Fruit fly (Drosophila melanogaster) whole organism, prepupa: ENCODE measurements around the gene Cog1.
A peak's percentile ranks its signal among the peaks of the same experiment; 100 is the strongest.

Experiments
- CG10669 ChIP-seq: fragments of 200-800 bp; sonication (Bioruptor generic); optimal IDR thresholded peaks from 3 replicates; lab custom pipeline; 2018; ENCODE audit warnings: missing biosample characterization, mild to moderate bottlenecking, missing genetic modification characterization, moderate library complexity
- CG11294 ChIP-seq: fragments of 200-800 bp; sonication (Bioruptor generic); IDR thresholded peaks from 2 replicates; pipeline ENCODE4 v1.3.6; 2022; ENCODE audit warnings: missing biosample characterization, missing genetic modification characterization
- CG11762 ChIP-seq: fragments of 200-800 bp; sonication (Bioruptor generic); optimal IDR thresholded peaks from 3 replicates; lab custom pipeline; 2016; ENCODE audit warnings: missing biosample characterization, missing genetic modification characterization; ENCODE audit not compliant: insufficient read depth
- CG11902 ChIP-seq: fragments of 200-800 bp; sonication (Bioruptor generic); optimal IDR thresholded peaks from 3 replicates; lab custom pipeline; 2016; ENCODE audit warnings: missing biosample characterization, missing genetic modification characterization
- CG1621 ChIP-seq: fragments of 200-800 bp; sonication (Bioruptor generic); optimal IDR thresholded peaks from 3 replicates; lab custom pipeline; 2018; ENCODE audit warnings: missing biosample characterization, mild to moderate bottlenecking, missing genetic modification characterization
- CG3032 ChIP-seq: fragments of 200-800 bp; optimal IDR thresholded peaks from 2 replicates; lab custom pipeline; 2019; ENCODE audit warnings: missing biosample characterization, mild to moderate bottlenecking, missing genetic modification characterization, moderate library complexity
- CG34406 ChIP-seq: fragments of 200-800 bp; sonication (Bioruptor generic); optimal IDR thresholded peaks from 3 replicates; lab custom pipeline; 2016; ENCODE audit warnings: missing biosample characterization, missing genetic modification characterization
- CG4318 ChIP-seq: fragments of 200-800 bp; sonication (Bioruptor generic); optimal IDR thresholded peaks from 3 replicates; lab custom pipeline; 2017; ENCODE audit warnings: missing biosample characterization, mild to moderate bottlenecking, missing genetic modification characterization
- CG6163 ChIP-seq: fragments of 200-800 bp; sonication (Bioruptor generic); IDR thresholded peaks from 3 replicates; pipeline ENCODE4 v1.3.6; 2022; ENCODE audit warnings: missing biosample characterization, missing genetic modification characterization
- CG6276 ChIP-seq: fragments of 200-800 bp; sonication (Bioruptor generic); optimal IDR thresholded peaks from 2 replicates; lab custom pipeline; 2017; ENCODE audit warnings: missing biosample characterization, mild to moderate bottlenecking, missing genetic modification characterization
- CG6792 ChIP-seq: fragments of 200-800 bp; sonication (Bioruptor generic); optimal IDR thresholded peaks from 3 replicates; lab custom pipeline; 2016; ENCODE audit warnings: missing biosample characterization, missing genetic modification characterization
- CG6854 ChIP-seq: fragments of 200-800 bp; sonication (Bioruptor generic); optimal IDR thresholded peaks from 2 replicates; lab custom pipeline; 2017; ENCODE audit warnings: missing biosample characterization, mild to moderate bottlenecking, missing genetic modification characterization
- CG8119 ChIP-seq: fragments of 200-800 bp; sonication (Bioruptor generic); IDR thresholded peaks from 3 replicates; pipeline ENCODE4 v1.3.6; 2022; ENCODE audit warnings: missing biosample characterization, missing genetic modification characterization
- CG8319 ChIP-seq: fragments of 200-800 bp; sonication (Bioruptor generic); optimal IDR thresholded peaks from 3 replicates; lab custom pipeline; 2016; ENCODE audit warnings: missing biosample characterization, missing genetic modification characterization
- Eip75B ChIP-seq: fragments of 200-800 bp; sonication (Bioruptor generic); optimal IDR thresholded peaks from 3 replicates; lab custom pipeline; 2016; ENCODE audit warnings: missing biosample characterization, missing genetic modification characterization
- Eip78C ChIP-seq: fragments of 200-800 bp; sonication (Bioruptor generic); peaks from one replicate; lab custom pipeline; 2016; ENCODE audit warnings: missing biosample characterization, missing genetic modification characterization
- Eip93F ChIP-seq: fragments of 200-800 bp; sonication (Bioruptor generic); optimal IDR thresholded peaks from 2 replicates; lab custom pipeline; 2016; ENCODE audit warnings: missing biosample characterization, mild to moderate bottlenecking, missing genetic modification characterization
- Ets96B ChIP-seq: fragments of 200-800 bp; optimal IDR thresholded peaks from 2 replicates; lab custom pipeline; 2019; ENCODE audit warnings: missing biosample characterization, mild to moderate bottlenecking, missing genetic modification characterization, moderate library complexity
- Gug ChIP-seq: fragments of 200-800 bp; sonication (Bioruptor generic); IDR thresholded peaks from 2 replicates; pipeline ENCODE4 v1.3.6; 2022; ENCODE audit warnings: missing biosample characterization, missing genetic modification characterization
- Hr39 ChIP-seq: fragments of 200-800 bp; sonication (Bioruptor generic); optimal IDR thresholded peaks from 2 replicates; lab custom pipeline; 2016; ENCODE audit warnings: missing biosample characterization, missing genetic modification characterization
- Smox ChIP-seq: fragments of 200-800 bp; sonication (Bioruptor generic); optimal IDR thresholded peaks from 3 replicates; lab custom pipeline; 2016; ENCODE audit warnings: missing biosample characterization, missing genetic modification characterization
- Sox102F ChIP-seq: fragments of 200-800 bp; sonication (Bioruptor generic); optimal IDR thresholded peaks from 2 replicates; lab custom pipeline; 2016; ENCODE audit warnings: missing biosample characterization, mild to moderate bottlenecking, missing genetic modification characterization
- Sox14 ChIP-seq: fragments of 200-800 bp; sonication (Bioruptor generic); optimal IDR thresholded peaks from 3 replicates; lab custom pipeline; 2016; ENCODE audit warnings: missing biosample characterization, missing genetic modification characterization
- Sox15 ChIP-seq: fragments of 200-800 bp; sonication (Bioruptor generic); optimal IDR thresholded peaks from 3 replicates; lab custom pipeline; 2016; ENCODE audit warnings: missing biosample characterization, missing genetic modification characterization
- acj6 ChIP-seq: fragments of 200-800 bp; sonication (Bioruptor generic); optimal IDR thresholded peaks from 3 replicates; lab custom pipeline; 2016; ENCODE audit warnings: missing biosample characterization, missing genetic modification characterization
- cyc ChIP-seq: fragments of 200-800 bp; sonication (Bioruptor generic); optimal IDR thresholded peaks from 3 replicates; lab custom pipeline; 2016; ENCODE audit warnings: missing biosample characterization, missing genetic modification characterization
- fd59A ChIP-seq: fragments of 200-800 bp; sonication (Bioruptor generic); optimal IDR thresholded peaks from 2 replicates; lab custom pipeline; 2017; ENCODE audit warnings: missing biosample characterization, mild to moderate bottlenecking, missing genetic modification characterization, missing genetic modification reagents
- fd85E ChIP-seq: fragments of 200-800 bp; sonication (Bioruptor generic); optimal IDR thresholded peaks from 3 replicates; lab custom pipeline; 2016; ENCODE audit warnings: missing biosample characterization, missing genetic modification characterization
- fkh ChIP-seq: fragments of 200-800 bp; sonication (Bioruptor generic); optimal IDR thresholded peaks from 3 replicates; lab custom pipeline; 2017; ENCODE audit warnings: missing biosample characterization, mild to moderate bottlenecking, missing genetic modification characterization, moderate library complexity
- net ChIP-seq: fragments of 200-800 bp; sonication (Bioruptor generic); optimal IDR thresholded peaks from 3 replicates; lab custom pipeline; 2016; ENCODE audit warnings: missing biosample characterization, missing genetic modification characterization
- topi ChIP-seq: fragments of 200-800 bp; sonication (Bioruptor generic); optimal IDR thresholded peaks from 3 replicates; lab custom pipeline; 2016; ENCODE audit warnings: missing biosample characterization, missing genetic modification characterization

Gene Cog1

DNA sequence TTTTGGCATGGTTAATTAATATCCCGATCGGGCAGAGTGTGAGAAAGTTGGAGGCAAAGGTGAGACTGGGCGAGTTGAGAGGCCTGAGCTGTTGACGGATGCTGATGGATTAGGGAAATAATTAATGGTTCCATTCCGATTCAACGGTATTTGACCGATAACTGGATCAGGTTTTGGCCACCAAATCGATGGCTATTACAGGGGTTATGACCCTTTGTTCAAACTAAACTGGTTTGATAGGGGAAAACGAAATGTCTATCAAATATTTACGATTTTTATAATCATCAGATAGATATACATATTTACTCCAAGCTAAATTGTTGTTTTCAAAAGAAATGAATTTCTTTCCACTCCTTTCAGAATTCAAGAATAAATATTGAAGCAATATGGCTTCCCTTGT lies 39.0 kb upstream of the Cog1 start, which contains the start of the genes CG44037 and svp:
TSS of gene CG44037 (plus strand) at position 301 of the 400 bp plus-strand sequence.
TSS of gene svp (plus strand) at position 301 of the 400 bp plus-strand sequence.
- no peak for TF ChIP-seq fd85E (GFP tag; lab: Kevin White, UChicago)
- TF ChIP-seq Hr39, result no peak
- no peak for TF ChIP-seq CG1621
- no peak for TF ChIP-seq Eip75B
- TF ChIP-seq CG3032, result no peak
- no peak for TF ChIP-seq fd59A
- no peak for TF ChIP-seq CG8119 (GFP tag; lab: Robert Waterston, UW)
- TF ChIP-seq cyc (GFP tag; lab: Kevin White, UChicago), result no peak
- no peak for TF ChIP-seq CG34406 (GFP tag; lab: Kevin White, UChicago)
- TF ChIP-seq CG11762 (GFP tag; lab: Kevin White, UChicago), result no peak
- no peak for TF ChIP-seq topi (GFP tag; lab: Kevin White, UChicago)
- no peak for TF ChIP-seq Sox102F (GFP tag; lab: Kevin White, UChicago)
- no peak for TF ChIP-seq CG11902 (GFP tag; lab: Kevin White, UChicago)
- TF ChIP-seq CG4318 (GFP tag; lab: Kevin White, UChicago), result no peak
- no peak for TF ChIP-seq CG6792

- TF ChIP-seq CG6276 (GFP tag; lab: Kevin White, UChicago) (no peak), CG11294 (GFP tag; lab: Robert Waterston, UW) (no peak), fkh (GFP tag; lab: Kevin White, UChicago) (no peak), CG3032 (no peak)
- TF ChIP-seq, all 60 proteins: peak for 0
Observed at dm6 chr3R:12253887-12254286, 34.4 kb upstream of the Cog1 start, which contains the start of gene CG3942. CG3942 (plus strand) TSS chr3R:12254187.

DNA sequence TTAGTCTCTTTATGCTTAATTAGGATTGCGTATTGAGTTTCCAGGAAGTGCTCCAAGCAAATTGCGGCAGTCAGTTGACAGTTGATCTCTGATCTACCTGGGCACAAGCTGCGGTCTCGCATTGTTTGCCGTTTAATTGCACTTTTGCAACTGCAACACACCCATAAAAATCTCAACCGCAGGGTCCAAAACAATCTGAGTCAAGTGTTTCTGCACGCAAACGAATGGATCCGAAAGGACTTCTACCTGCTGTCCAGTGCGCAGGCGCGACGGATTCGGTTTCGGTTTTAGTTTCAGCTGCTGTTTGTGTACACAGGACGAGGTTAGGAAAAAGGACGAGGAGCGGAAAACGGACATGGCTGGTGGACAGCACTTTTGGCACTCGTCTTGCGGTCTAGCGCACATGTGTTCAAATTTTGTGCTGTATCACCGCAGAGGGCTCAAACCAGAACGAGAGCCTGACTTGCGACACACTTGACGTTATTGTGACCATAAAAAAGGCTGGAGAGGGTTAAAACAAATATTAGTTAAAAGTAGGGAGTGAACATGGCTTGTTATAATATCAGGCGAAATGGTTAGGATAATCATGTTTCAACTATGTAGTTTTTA lies 33.1 kb upstream of the Cog1 start:
- TF ChIP-seq CG8319 (GFP tag; lab: Kevin White, UChicago) (no peak), Eip93F (no peak), Gug (GFP tag; lab: Robert Waterston, UW) (no peak), fd59A (no peak), CG3032 (no peak), Ets96B (tag; lab: Kevin White, UChicago) (no peak)
- TF ChIP-seq, all 60 proteins: peak for 0

- TF ChIP-seq Gug (GFP tag; lab: Robert Waterston, UW) (no peak), Sox102F (GFP tag; lab: Kevin White, UChicago) (no peak), CG11762 (GFP tag; lab: Kevin White, UChicago) (no peak), CG11294 (GFP tag; lab: Robert Waterston, UW) (no peak), CG6854 (GFP tag; lab: Kevin White, UChicago) (no peak), CG6792 (no peak), Smox (GFP tag; lab: Kevin White, UChicago) (no peak), CG6163 (GFP tag; lab: Robert Waterston, UW) (no peak), Sox14 (GFP tag; lab: Kevin White, UChicago) (no peak), fd85E (GFP tag; lab: Kevin White, UChicago) (no peak), net (GFP tag; lab: Kevin White, UChicago) (no peak), CG10669 (GFP tag; lab: Kevin White, UChicago) (no peak), topi (GFP tag; lab: Kevin White, UChicago) (no peak), Eip75B (no peak), acj6 (GFP tag; lab: Kevin White, UChicago) (no peak), CG3032 (no peak), Eip78C (GFP tag; lab: Kevin White, UChicago) (no peak)
Observed at dm6 chr3R:12251534-12251933, 32.0 kb upstream of the Cog1 start.

dm6 chr3R:12250204-12250603 lies 30.7 kb upstream of the Cog1 start:
- TF ChIP-seq fkh (GFP tag; lab: Kevin White, UChicago), result peak; percentile 73
- TF ChIP-seq Sox15 (GFP tag; lab: Kevin White, UChicago), result no peak
